Fruit fly (Drosophila melanogaster) whole organism, embryonic: Measurements from ENCODE around the gene CG15865.

Source experiments
- Ada2b ChIP-seq: fragments of 200-800 bp; sonication (Bioruptor generic); IDR thresholded peaks from 2 replicates; pipeline ENCODE4 v1.3.6; 2022; ENCODE audit warnings: missing biosample characterization, missing genetic modification characterization
- CG10543 ChIP-seq: fragments of 200-800 bp; sonication (Bioruptor generic); optimal IDR thresholded peaks from 3 replicates; lab custom pipeline; 2017; ENCODE audit warnings: missing biosample characterization, mild to moderate bottlenecking, missing genetic modification characterization, moderate library complexity
- CG11398 ChIP-seq: fragments of 200-800 bp; sonication (Bioruptor generic); optimal IDR thresholded peaks from 2 replicates; lab custom pipeline; 2016; ENCODE audit warnings: missing biosample characterization, missing genetic modification characterization
- CG11696 ChIP-seq: fragments of 200-800 bp; sonication (Bioruptor generic); IDR thresholded peaks from 2 replicates; pipeline ENCODE4 v1.3.6; 2022; ENCODE audit warnings: missing biosample characterization, missing genetic modification characterization
- CG14441 ChIP-seq: fragments of 200-800 bp; sonication (Bioruptor generic); IDR thresholded peaks from 2 replicates; pipeline ENCODE4 v1.3.6; 2022; ENCODE audit warnings: missing biosample characterization, missing genetic modification characterization
- CG14965 ChIP-seq: fragments of 200-800 bp; sonication (Bioruptor generic); optimal IDR thresholded peaks from 2 replicates; lab custom pipeline; 2016; ENCODE audit warnings: missing biosample characterization, missing genetic modification characterization, borderline replicate concordance
- CG15269 ChIP-seq: fragments of 200-800 bp; sonication (Bioruptor generic); optimal IDR thresholded peaks from 2 replicates; lab custom pipeline; 2018; ENCODE audit warnings: missing biosample characterization, mild to moderate bottlenecking, missing genetic modification characterization, moderate library complexity
- CG15601 ChIP-seq: fragments of 200-800 bp; sonication (Bioruptor generic); optimal IDR thresholded peaks from 3 replicates; lab custom pipeline; 2019; ENCODE audit warnings: missing biosample characterization, mild to moderate bottlenecking, missing genetic modification characterization, moderate library complexity
- CG16779 ChIP-seq: fragments of 200-800 bp; sonication (Bioruptor generic); IDR thresholded peaks from 2 replicates; pipeline ENCODE4 v1.3.6; 2022; ENCODE audit warnings: missing biosample characterization, missing genetic modification characterization
- CG2120 ChIP-seq: fragments of 200-800 bp; sonication (Bioruptor generic); optimal IDR thresholded peaks from 3 replicates; lab custom pipeline; 2016; ENCODE audit warnings: missing biosample characterization, missing genetic modification characterization
- CG32772 ChIP-seq: fragments of 200-800 bp; sonication (Bioruptor generic); IDR thresholded peaks from 2 replicates; pipeline ENCODE4 v1.3.6; 2022; ENCODE audit warnings: missing biosample characterization, missing genetic modification characterization
- CG3281 ChIP-seq: fragments of 200-800 bp; sonication (Bioruptor generic); optimal IDR thresholded peaks from 3 replicates; lab custom pipeline; 2017; ENCODE audit warnings: missing biosample characterization, mild to moderate bottlenecking, missing genetic modification characterization
- CG6254 ChIP-seq: fragments of 200-800 bp; sonication (Bioruptor generic); optimal IDR thresholded peaks from 3 replicates; lab custom pipeline; 2017; ENCODE audit warnings: mild to moderate bottlenecking, missing biosample characterization, missing genetic modification reagents, missing genetic modification characterization
- CG7987 ChIP-seq: fragments of 200-800 bp; sonication (Bioruptor generic); optimal IDR thresholded peaks from 2 replicates; lab custom pipeline; 2018; ENCODE audit warnings: missing biosample characterization, mild to moderate bottlenecking, missing genetic modification characterization, moderate library complexity
- CG8089 ChIP-seq: fragments of 200-800 bp; sonication (Bioruptor generic); optimal IDR thresholded peaks from 3 replicates; lab custom pipeline; 2016; ENCODE audit warnings: missing biosample characterization, missing genetic modification characterization
- Doc2 ChIP-seq: fragments of 200-800 bp; sonication (Bioruptor generic); IDR thresholded peaks from 2 replicates; pipeline ENCODE4 v1.3.6; 2022; ENCODE audit warnings: missing biosample characterization, missing genetic modification characterization
- E2f2 ChIP-seq: fragments of 200-800 bp; sonication (Bioruptor generic); IDR thresholded peaks from 2 replicates; pipeline ENCODE4 v1.3.6; 2022; ENCODE audit warnings: missing biosample characterization, missing genetic modification characterization
- Fer1 ChIP-seq: fragments of 200-800 bp; sonication (Bioruptor generic); optimal IDR thresholded peaks from 2 replicates; lab custom pipeline; 2017; ENCODE audit warnings: missing biosample characterization, mild to moderate bottlenecking, missing genetic modification characterization
- H2.0 ChIP-seq: fragments of 200-800 bp; sonication (Bioruptor generic); IDR thresholded peaks from 2 replicates; pipeline ENCODE4 v1.3.6; 2022; ENCODE audit warnings: missing biosample characterization, missing genetic modification characterization
- HLH3B ChIP-seq: fragments of 200-800 bp; sonication (Bioruptor generic); IDR thresholded peaks from 2 replicates; pipeline ENCODE4 v1.3.6; 2022; ENCODE audit warnings: missing biosample characterization, missing genetic modification characterization
- Hsf ChIP-seq: fragments of 200-800 bp; sonication (Bioruptor generic); optimal IDR thresholded peaks from 3 replicates; lab custom pipeline; 2016; ENCODE audit warnings: missing biosample characterization, missing genetic modification characterization
- Kr ChIP-seq: fragments of 200-800 bp; sonication (Bioruptor generic); optimal IDR thresholded peaks from 2 replicates; lab custom pipeline; 2017; ENCODE audit warnings: missing biosample characterization, mild to moderate bottlenecking, missing genetic modification characterization
- Lpt ChIP-seq: fragments of >200 bp; optimal IDR thresholded peaks from 2 replicates; lab custom pipeline; 2018; ENCODE audit warnings: missing biosample characterization, missing genetic modification characterization
- NK7.1 ChIP-seq: fragments of 200-800 bp; sonication (Bioruptor generic); optimal IDR thresholded peaks from 3 replicates; lab custom pipeline; 2016; ENCODE audit warnings: missing biosample characterization, missing genetic modification characterization
- Ptx1 ChIP-seq: fragments of 200-800 bp; sonication (Bioruptor generic); IDR thresholded peaks from 2 replicates; pipeline ENCODE4 v1.3.6; 2022; ENCODE audit warnings: missing biosample characterization, missing genetic modification characterization
- Side ChIP-seq: fragments of 200-800 bp; sonication (Bioruptor generic); optimal IDR thresholded peaks from 2 replicates; lab custom pipeline; 2016; ENCODE audit warnings: missing biosample characterization, missing genetic modification characterization
- TFAM ChIP-seq: fragments of 200-800 bp; sonication (Bioruptor generic); optimal IDR thresholded peaks from 2 replicates; lab custom pipeline; 2017; ENCODE audit warnings: missing biosample characterization, missing genetic modification characterization, inconsistent platforms
- Xrp1 ChIP-seq: fragments of 200-800 bp; sonication (Bioruptor generic); IDR thresholded peaks from 2 replicates; pipeline ENCODE4 v1.3.6; 2022; ENCODE audit warnings: missing biosample characterization, missing genetic modification characterization
- ara ChIP-seq: fragments of 200-800 bp; sonication (Bioruptor generic); IDR thresholded peaks from 2 replicates; pipeline ENCODE4 v1.3.6; 2022; ENCODE audit warnings: missing biosample characterization, missing genetic modification characterization
- az2 ChIP-seq: fragments of 200-800 bp; sonication (Bioruptor generic); optimal IDR thresholded peaks from 3 replicates; lab custom pipeline; 2016; ENCODE audit warnings: missing biosample characterization, missing genetic modification characterization
- chif ChIP-seq, 2 experiments: fragments of 200-800 bp; sonication (Bioruptor generic); optimal IDR thresholded peaks; 3 replicates each; lab custom pipeline; 2016; ENCODE audit warnings: missing biosample characterization in 2 of 2, missing genetic modification characterization in 2 of 2
- ci ChIP-seq: fragments of 200-800 bp; sonication (Bioruptor generic); IDR thresholded peaks from 3 replicates; pipeline ENCODE4 v1.3.6; 2022; ENCODE audit warnings: missing biosample characterization, missing genetic modification characterization
- croc ChIP-seq: fragments of 200-800 bp; sonication (Bioruptor generic); conservative IDR thresholded peaks from 3 replicates; pipeline ENCODE4 v1.3.6; 2022; ENCODE audit warnings: missing biosample characterization, missing genetic modification characterization
- crp ChIP-seq, 2 experiments: fragments of 200-800 bp; sonication (Bioruptor generic); optimal IDR thresholded peaks; 2 replicates in 1 of 2; 3 replicates in 1 of 2; lab custom pipeline; 2017; ENCODE audit warnings: missing biosample characterization in 2 of 2, missing genetic modification characterization in 2 of 2, mild to moderate bottlenecking in 1 of 2, moderate library complexity in 1 of 2
- cwo ChIP-seq: fragments of 200-800 bp; sonication (Bioruptor generic); optimal IDR thresholded peaks from 3 replicates; lab custom pipeline; 2017; ENCODE audit warnings: missing biosample characterization, missing genetic modification characterization, mild to moderate bottlenecking, moderate library complexity, missing genetic modification reagents
- esg ChIP-seq: fragments of 200-800 bp; sonication (Bioruptor generic); conservative IDR thresholded peaks from 2 replicates; pipeline ENCODE4 v1.3.6; 2022; ENCODE audit warnings: missing biosample characterization, missing genetic modification characterization
- gro ChIP-seq: fragments of 200-800 bp; sonication (Bioruptor generic); optimal IDR thresholded peaks from 2 replicates; lab custom pipeline; 2016; ENCODE audit warnings: missing biosample characterization, missing genetic modification characterization
- ham ChIP-seq: fragments of 200-800 bp; sonication (Bioruptor generic); IDR thresholded peaks from 2 replicates; pipeline ENCODE4 v1.3.6; 2022; ENCODE audit warnings: missing biosample characterization, missing genetic modification characterization
- luna ChIP-seq: fragments of 200-800 bp; sonication (Bioruptor generic); optimal IDR thresholded peaks from 2 replicates; lab custom pipeline; 2016; ENCODE audit warnings: missing biosample characterization, missing genetic modification characterization
- mam ChIP-seq: fragments of 200-800 bp; sonication (Bioruptor generic); optimal IDR thresholded peaks from 3 replicates; lab custom pipeline; 2016; ENCODE audit warnings: missing biosample characterization, missing genetic modification characterization
- mld ChIP-seq: fragments of 200-800 bp; sonication (Bioruptor generic); IDR thresholded peaks from 3 replicates; pipeline ENCODE4 v1.3.6; 2022; ENCODE audit warnings: missing biosample characterization, missing genetic modification characterization; ENCODE audit not compliant: partially characterized antibody
- nmo ChIP-seq: fragments of 200-800 bp; sonication (Bioruptor generic); optimal IDR thresholded peaks from 2 replicates; lab custom pipeline; 2018; ENCODE audit warnings: missing biosample characterization, mild to moderate bottlenecking, missing genetic modification characterization, moderate library complexity
- otp ChIP-seq: fragments of 200-800 bp; sonication (Bioruptor generic); IDR thresholded peaks from 3 replicates; pipeline ENCODE4, ENCODE4 v1.3.6; 2022; ENCODE audit warnings: missing biosample characterization, missing genetic modification characterization
- phol ChIP-seq: fragments of 200-800 bp; sonication (Bioruptor generic); optimal IDR thresholded peaks from 3 replicates; lab custom pipeline; 2018; ENCODE audit warnings: missing biosample characterization, mild to moderate bottlenecking, missing genetic modification characterization, moderate library complexity
- pita ChIP-seq: fragments of 200-800 bp; sonication (Bioruptor generic); optimal IDR thresholded peaks from 2 replicates; lab custom pipeline; 2017; ENCODE audit warnings: missing biosample characterization, mild to moderate bottlenecking, missing genetic modification characterization
- pnt ChIP-seq: fragments of 200-800 bp; sonication (Bioruptor generic); optimal IDR thresholded peaks from 3 replicates; lab custom pipeline; 2016; ENCODE audit warnings: missing biosample characterization, missing genetic modification characterization
- prd ChIP-seq, 3 experiments: fragments of >200 bp in 2 of 3; fragments of 200-800 bp in 1 of 3; sonication (Bioruptor generic) in 1 of 3; optimal IDR thresholded peaks in 2 of 3; IDR thresholded peaks in 1 of 3; 2 replicates in 2 of 3; 3 replicates in 1 of 3; pipeline versions ENCODE4 v1.3.6 to Lab custom; 2017 to 2022; ENCODE audit warnings: missing biosample characterization in 1 of 3, missing genetic modification characterization in 1 of 3
- ranshi ChIP-seq: fragments of 200-800 bp; sonication (Bioruptor generic); IDR thresholded peaks from 2 replicates; pipeline ENCODE4 v1.3.6; 2022; ENCODE audit warnings: missing biosample characterization, missing genetic modification characterization
- row ChIP-seq: fragments of 200-800 bp; sonication (Bioruptor generic); IDR thresholded peaks from 3 replicates; pipeline ENCODE4 v1.3.6; 2022; ENCODE audit warnings: missing biosample characterization, missing genetic modification characterization
- so ChIP-seq: fragments of 200-800 bp; sonication (Bioruptor generic); IDR thresholded peaks from 3 replicates; pipeline ENCODE4 v1.3.6; 2022; ENCODE audit warnings: missing biosample characterization, missing genetic modification characterization
- zen2 ChIP-seq: fragments of 200-800 bp; sonication (Bioruptor generic); IDR thresholded peaks from 3 replicates; pipeline ENCODE4 v1.3.6; 2022; ENCODE audit warnings: missing biosample characterization, missing genetic modification characterization; ENCODE audit not compliant: partially characterized antibody

CG15865 gene

DNA sequence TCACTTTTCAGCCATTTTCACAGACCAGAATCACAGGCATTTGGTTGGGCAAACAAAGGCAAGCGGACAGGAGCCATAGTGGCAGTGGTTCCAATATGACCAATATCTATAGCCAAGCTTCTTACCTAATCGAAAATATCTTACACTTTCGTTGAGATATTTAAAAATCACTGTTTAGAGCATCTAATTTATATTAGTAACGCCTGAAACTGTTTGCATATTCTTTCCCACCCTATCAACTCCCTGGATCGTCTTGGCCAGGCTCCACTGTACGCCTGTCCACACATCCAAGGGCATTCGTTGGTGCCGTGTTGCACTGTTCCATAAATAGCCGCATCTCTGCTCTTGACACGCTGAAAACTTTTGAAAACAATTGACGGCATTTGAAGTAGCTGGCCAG, 26.2 kb upstream of the CG15865 start (continued):
- no peak for TF ChIP-seq TFAM
- TF ChIP-seq Lpt (GFP tag; lab: Kevin White, UChicago): no peak
- TF ChIP-seq pita: no peak
- TF ChIP-seq mam (GFP tag; lab: Kevin White, UChicago): no peak
- no peak for TF ChIP-seq Doc2
- TF ChIP-seq ci: peak; percentile 57; the same call in 1 of the 3 replicates
- no peak for TF ChIP-seq Kr (GFP tag; lab: Kevin White, UChicago)
- peak; percentile 25 for TF ChIP-seq Hsf
- TF ChIP-seq cwo (GFP tag; lab: Kevin White, UChicago): no peak
- TF ChIP-seq CG6254: no peak
- peak; percentile 55 for TF ChIP-seq H2.0 (GFP tag; lab: Robert Waterston, UW)
- TF ChIP-seq HLH3B (GFP tag; lab: Robert Waterston, UW): peak; percentile 44; the same call in 1 of the 2 replicates
- TF ChIP-seq phol: peak; percentile 35
- no peak for TF ChIP-seq E2f2 (GFP tag; lab: Robert Waterston, UW)
- TF ChIP-seq CG16779 (GFP tag; lab: Robert Waterston, UW): no peak
- peak; percentile 7 for TF ChIP-seq pnt (GFP tag; lab: Kevin White, UChicago)
- TF ChIP-seq ranshi (GFP tag; lab: Robert Waterston, UW): 0 out of 2 replicates have a peak, but pooled peaks have one; percentile 17
- no peak for TF ChIP-seq ara
- peak; percentile 19 for TF ChIP-seq nmo (GFP tag; lab: Kevin White, UChicago)
- TF ChIP-seq CG15269: peak; percentile 14
- TF ChIP-seq gro: no peak
- no peak for TF ChIP-seq Ada2b
- 0 out of 3 replicates have a peak, but pooled peaks have one; percentile 40 for TF ChIP-seq otp (GFP tag; lab: Robert Waterston, UW)
- no peak for TF ChIP-seq az2 (GFP tag; lab: Kevin White, UChicago)
- no peak for TF ChIP-seq CG14965 (GFP tag; lab: Kevin White, UChicago)
- TF ChIP-seq row (GFP tag; lab: Robert Waterston, UW): peak; percentile 55
- TF ChIP-seq crp (GFP tag; optimal IDR thresholded peaks at IDR 0.05; lab: Kevin White, UChicago): no peak
- TF ChIP-seq Fer1 (GFP tag; lab: Kevin White, UChicago): no peak
- 0 out of 3 replicates have a peak, but pooled peaks have one; percentile 38 for TF ChIP-seq so (GFP tag; lab: Robert Waterston, UW)
- no peak for TF ChIP-seq CG3281 (GFP tag; lab: Kevin White, UChicago)
- TF ChIP-seq croc (GFP tag; lab: Robert Waterston, UW): peak; percentile 16; the same call in 1 of the 3 replicates
- peak; percentile 7 for TF ChIP-seq CG8089 (GFP tag; lab: Kevin White, UChicago)
- TF ChIP-seq CG32772 (GFP tag; lab: Robert Waterston, UW): peak; percentile 38; the same call in 1 of the 2 replicates
- TF ChIP-seq Side (GFP tag; lab: Kevin White, UChicago): no peak
- TF ChIP-seq CG11696: no peak
- TF ChIP-seq CG15601 (tag; lab: Kevin White, UChicago): no peak
- no peak for TF ChIP-seq CG7987 (GFP tag; lab: Kevin White, UChicago)
- TF ChIP-seq NK7.1: no peak
- TF ChIP-seq prd (optimal IDR thresholded peaks at IDR 0.05; lab: Kevin White, UChicago): no peak
- peak; percentile 33; the same call in 1 of the 3 replicates for TF ChIP-seq prd (GFP tag; IDR thresholded peaks at IDR 0.05; lab: Robert Waterston, UW)
- TF ChIP-seq esg: 0 out of 2 replicates have a peak, but pooled peaks have one; percentile 9
- TF ChIP-seq CG10543 (GFP tag; lab: Kevin White, UChicago): peak; percentile 21
- no peak for TF ChIP-seq luna (GFP tag; lab: Kevin White, UChicago)
- peak; percentile 43; the same call in 1 of the 2 replicates for TF ChIP-seq Xrp1 (GFP tag; lab: Robert Waterston, UW)
- TF ChIP-seq mld: no peak
- TF ChIP-seq zen2 (GFP tag; lab: Robert Waterston, UW): no peak
- TF ChIP-seq CG11398 (GFP tag; lab: Kevin White, UChicago): no peak
- no peak for TF ChIP-seq CG2120 (GFP tag; lab: Kevin White, UChicago)
- peak in 1 of 2 experiments; percentile 28 for TF ChIP-seq chif (GFP tag; optimal IDR thresholded peaks at IDR 0.05; lab: Kevin White, UChicago)
- TF ChIP-seq ham (GFP tag; lab: Robert Waterston, UW): no peak
- TF ChIP-seq Ptx1: peak; percentile 42
- TF ChIP-seq CG14441 (GFP tag; lab: Robert Waterston, UW): peak; percentile 54
